Worm (Caenorhabditis elegans): ENCODE results near the gene attf-3.

DNA sequence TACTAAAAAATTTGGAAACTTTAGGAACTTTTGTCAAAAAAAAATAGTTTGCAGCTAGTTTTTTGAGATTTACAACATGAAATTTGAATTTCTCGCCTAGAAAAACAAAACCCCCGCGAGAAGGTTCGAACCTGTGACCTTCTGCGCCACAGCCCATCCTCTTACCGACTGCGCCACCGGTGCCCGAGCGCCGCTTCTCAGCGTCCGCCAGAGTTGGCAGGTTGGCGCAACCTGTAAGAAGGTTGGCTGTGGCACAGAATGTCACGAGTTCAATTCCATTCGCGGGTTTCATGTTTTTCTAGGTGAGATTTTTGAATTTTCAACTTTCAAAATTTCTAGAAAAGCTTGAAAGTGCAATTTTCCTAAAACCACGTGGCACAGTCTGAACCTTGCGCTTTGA lies 35.8 kb downstream of the attf-3 start:
- no peak for TF ChIP-seq ets-7 (tag; optimal IDR thresholded peaks at IDR 0.05)
- TF ChIP-seq scrt-1 (GFP tag; IDR thresholded peaks at IDR 0.05): no peak
- TF ChIP-seq F13C5.2 (tag; optimal IDR thresholded peaks at IDR 0.05): no peak
- no peak for TF ChIP-seq ama-1 (optimal IDR thresholded peaks at IDR 0.05)
- TF ChIP-seq sea-1 (GFP tag; conservative IDR thresholded peaks at IDR 0.05): no peak
- no peak for TF ChIP-seq hnd-1 (tag; optimal IDR thresholded peaks at IDR 0.05)
- no peak for TF ChIP-seq tbx-37 (GFP tag; conservative IDR thresholded peaks at IDR 0.05)
- TF ChIP-seq flt-1 (GFP tag; IDR thresholded peaks at IDR 0.05): no peak
- no peak for TF ChIP-seq B0310.2 (tag; optimal IDR thresholded peaks at IDR 0.05)
